Fruit fly (Drosophila melanogaster) Kc167 (cell line): ENCODE measurements around the gene CG12256.

Source experiments
- h ChIP-seq: fragments of >200 bp; optimal IDR thresholded peaks from 3 replicates; lab custom pipeline; 2018; ENCODE audit warnings: missing external identifiers
- psq ChIP-seq: fragments of >200 bp; optimal IDR thresholded peaks from 2 replicates; lab custom pipeline; 2017; ENCODE audit warnings: missing external identifiers
- ttk ChIP-seq: sonication (Bioruptor generic); optimal IDR thresholded peaks from 2 replicates; lab custom pipeline; 2017; ENCODE audit warnings: missing external identifiers

DNA sequence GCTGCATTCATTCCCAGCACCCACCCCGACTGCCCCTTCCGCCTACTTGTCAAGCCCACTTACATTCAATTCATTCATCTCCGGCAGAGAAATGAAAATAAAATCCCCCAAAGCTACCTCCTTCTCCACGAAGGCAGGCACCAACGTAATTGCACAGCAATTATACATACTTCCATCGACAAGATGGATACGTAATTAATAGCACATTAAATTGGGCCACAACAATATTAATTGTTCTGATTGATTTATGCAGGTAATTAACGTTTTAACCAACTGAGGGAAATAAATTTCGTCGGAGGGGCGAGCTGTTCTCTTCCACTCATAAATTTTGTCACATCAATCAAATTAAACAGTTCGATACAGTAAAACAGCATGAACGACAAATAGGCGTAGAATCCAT, 28.5 kb downstream of the CG12256 start, which contains the start of gene Adk1:
- no peak for TF ChIP-seq h (lab: Kevin White, UChicago)
- no peak for TF ChIP-seq ttk
- TF ChIP-seq psq (lab: Kevin White, UChicago) = no peak
